Worm (Caenorhabditis elegans) whole organism, late embryonic: ENCODE data around the gene E02C12.9.

Source experiments
- C08G9.2 ChIP-seq: sonication (generic microtip); optimal IDR thresholded peaks from 2 replicates; lab custom pipeline; 2016; ENCODE audit warnings: mild to moderate bottlenecking, missing genetic modification characterization, moderate library complexity, missing compliant biosample characterization
- C38D4.7 ChIP-seq: fragments of 200-800 bp; sonication (Bioruptor generic); optimal IDR thresholded peaks from 2 replicates; lab custom pipeline; 2018; ENCODE audit warnings: mild to moderate bottlenecking, missing genetic modification characterization, moderate library complexity, missing compliant biosample characterization
- T23F11.4 ChIP-seq: fragments of 200-800 bp; sonication (Bioruptor generic); optimal IDR thresholded peaks from 2 replicates; lab custom pipeline; 2018; ENCODE audit warnings: mild to moderate bottlenecking, missing genetic modification characterization, missing compliant biosample characterization
- Y22D7AL.16 ChIP-seq: sonication (generic microtip); optimal IDR thresholded peaks from 2 replicates; lab custom pipeline; 2016; ENCODE audit warnings: missing genetic modification characterization, missing compliant biosample characterization
- ahr-1 ChIP-seq: sonication (generic microtip); optimal IDR thresholded peaks from 2 replicates; lab custom pipeline; 2016; ENCODE audit warnings: missing genetic modification characterization, missing compliant biosample characterization
- ama-1 ChIP-seq: fragments of 150-350 bp; optimal IDR thresholded peaks from 2 replicates; lab custom pipeline; 2014
- ceh-14 ChIP-seq: sonication (generic microtip); optimal IDR thresholded peaks from 2 replicates; lab custom pipeline; 2016; ENCODE audit warnings: missing genotype, missing genetic modification characterization, missing compliant biosample characterization
- ceh-18 ChIP-seq: sonication (generic microtip); optimal IDR thresholded peaks from 2 replicates; lab custom pipeline; 2016; ENCODE audit warnings: missing genetic modification characterization, missing compliant biosample characterization
- ceh-19 ChIP-seq: fragments of 200-800 bp; sonication (Bioruptor generic); optimal IDR thresholded peaks from 2 replicates; lab custom pipeline; 2018; ENCODE audit warnings: mild to moderate bottlenecking, missing genetic modification characterization, missing compliant biosample characterization
- ceh-2 ChIP-seq: sonication (generic microtip); optimal IDR thresholded peaks from 2 replicates; lab custom pipeline; 2016; ENCODE audit warnings: missing genotype, missing genetic modification characterization, missing compliant biosample characterization
- ceh-31 ChIP-seq: sonication (generic microtip); optimal IDR thresholded peaks from 2 replicates; lab custom pipeline; 2016; ENCODE audit warnings: missing genetic modification characterization, missing compliant biosample characterization
- ceh-34 ChIP-seq: sonication (generic microtip); optimal IDR thresholded peaks from 2 replicates; lab custom pipeline; 2016; ENCODE audit warnings: mild to moderate bottlenecking, missing genetic modification characterization, missing compliant biosample characterization
- ceh-45 ChIP-seq: fragments of 200-800 bp; sonication (Bioruptor generic); IDR thresholded peaks from 2 replicates; pipeline ENCODE4 v1.3.6; 2022; ENCODE audit warnings: missing genetic modification reagents, missing genetic modification characterization, missing compliant biosample characterization
- ceh-48 ChIP-seq: sonication (generic microtip); optimal IDR thresholded peaks from 2 replicates; lab custom pipeline; 2016; ENCODE audit warnings: missing genetic modification characterization, inconsistent platforms, missing compliant biosample characterization
- ceh-9 ChIP-seq: sonication (generic microtip); optimal IDR thresholded peaks from 2 replicates; lab custom pipeline; 2016; ENCODE audit warnings: mild to moderate bottlenecking, missing genetic modification characterization, inconsistent platforms, missing compliant biosample characterization
- che-1 ChIP-seq: sonication (generic microtip); optimal IDR thresholded peaks from 2 replicates; lab custom pipeline; 2016; ENCODE audit warnings: mild to moderate bottlenecking, missing genetic modification characterization, missing compliant biosample characterization
- dmd-4 ChIP-seq: sonication (generic microtip); optimal IDR thresholded peaks from 2 replicates; lab custom pipeline; 2016; ENCODE audit warnings: borderline replicate concordance, missing genetic modification characterization, missing compliant biosample characterization
- dve-1 ChIP-seq: sonication (generic microtip); optimal IDR thresholded peaks from 2 replicates; lab custom pipeline; 2017; ENCODE audit warnings: antibody characterized with exemption, mild to moderate bottlenecking, missing genetic modification characterization, missing compliant biosample characterization
- elt-2 ChIP-seq: sonication (generic microtip); optimal IDR thresholded peaks from 2 replicates; lab custom pipeline; 2016; ENCODE audit warnings: missing genetic modification reagents, missing genetic modification characterization, missing compliant biosample characterization
- elt-4 ChIP-seq: sonication (generic microtip); optimal IDR thresholded peaks from 2 replicates; lab custom pipeline; 2016; ENCODE audit warnings: missing genetic modification characterization, missing compliant biosample characterization
- ets-4 ChIP-seq: sonication (generic microtip); optimal IDR thresholded peaks from 2 replicates; lab custom pipeline; 2016; ENCODE audit warnings: missing genetic modification characterization, missing compliant biosample characterization
- fax-1 ChIP-seq: sonication (generic microtip); optimal IDR thresholded peaks from 2 replicates; lab custom pipeline; 2016; ENCODE audit warnings: missing genotype, missing genetic modification characterization, missing compliant biosample characterization
- gmeb-2 ChIP-seq: sonication (generic microtip); optimal IDR thresholded peaks from 2 replicates; lab custom pipeline; 2016; ENCODE audit warnings: missing genetic modification characterization, inconsistent platforms, missing compliant biosample characterization
- hlh-6 ChIP-seq: sonication (generic microtip); optimal IDR thresholded peaks from 2 replicates; lab custom pipeline; 2016; ENCODE audit warnings: missing genotype, missing genetic modification characterization, missing compliant biosample characterization
- lin-11 ChIP-seq: fragments of 200-800 bp; sonication (Bioruptor generic); optimal IDR thresholded peaks from 2 replicates; lab custom pipeline; 2018; ENCODE audit warnings: mild to moderate bottlenecking, missing genetic modification characterization, missing compliant biosample characterization
- mec-3 ChIP-seq: sonication (generic microtip); optimal IDR thresholded peaks from 2 replicates; lab custom pipeline; 2016; ENCODE audit warnings: borderline replicate concordance, missing genetic modification characterization, missing compliant biosample characterization
- nhr-11 ChIP-seq: fragments of 150-350 bp; optimal IDR thresholded peaks from 2 replicates; lab custom pipeline; 2014; ENCODE audit warnings: missing biosample characterization, missing genetic modification characterization
- nhr-232 ChIP-seq: sonication (generic microtip); optimal IDR thresholded peaks from 2 replicates; lab custom pipeline; 2016; ENCODE audit warnings: missing genetic modification characterization, missing compliant biosample characterization
- odd-2 ChIP-seq: sonication (generic microtip); optimal IDR thresholded peaks from 2 replicates; lab custom pipeline; 2017; ENCODE audit warnings: antibody characterized with exemption, mild to moderate bottlenecking, missing genetic modification characterization, missing compliant biosample characterization
- pat-9 ChIP-seq: fragments of 200-800 bp; sonication (Bioruptor generic); optimal IDR thresholded peaks from 2 replicates; lab custom pipeline; 2018; ENCODE audit warnings: mild to moderate bottlenecking, missing genetic modification characterization, moderate library complexity, missing compliant biosample characterization
- pha-2 ChIP-seq: sonication (generic microtip); optimal IDR thresholded peaks from 2 replicates; lab custom pipeline; 2017; ENCODE audit warnings: mild to moderate bottlenecking, missing genetic modification characterization, missing compliant biosample characterization
- pqm-1 ChIP-seq: sonication (generic microtip); optimal IDR thresholded peaks from 2 replicates; lab custom pipeline; 2016; ENCODE audit warnings: missing genetic modification characterization, missing compliant biosample characterization
- ref-2 ChIP-seq: sonication (generic microtip); optimal IDR thresholded peaks from 2 replicates; lab custom pipeline; 2016; ENCODE audit warnings: missing genetic modification characterization, missing compliant biosample characterization
- rnt-1 ChIP-seq: sonication (generic microtip); optimal IDR thresholded peaks from 2 replicates; lab custom pipeline; 2016; ENCODE audit warnings: missing genetic modification characterization, missing compliant biosample characterization
- sox-2 ChIP-seq: fragments of 200-800 bp; sonication (Bioruptor generic); IDR thresholded peaks from 2 replicates; pipeline ENCODE4 v1.3.6; 2022; ENCODE audit warnings: missing genetic modification reagents, missing genetic modification characterization, missing compliant biosample characterization
- syd-9 ChIP-seq: sonication (generic microtip); optimal IDR thresholded peaks from 2 replicates; lab custom pipeline; 2016; ENCODE audit warnings: mild to moderate bottlenecking, missing genetic modification characterization, moderate library complexity, missing compliant biosample characterization
- tbx-2 ChIP-seq: sonication (generic microtip); optimal IDR thresholded peaks from 2 replicates; lab custom pipeline; 2016; ENCODE audit warnings: missing genetic modification characterization, missing compliant biosample characterization
- tbx-7 ChIP-seq: sonication (generic microtip); optimal IDR thresholded peaks from 2 replicates; lab custom pipeline; 2016; ENCODE audit warnings: missing genotype, missing genetic modification characterization, missing compliant biosample characterization
- ttx-3 ChIP-seq: sonication (generic microtip); optimal IDR thresholded peaks from 2 replicates; lab custom pipeline; 2016; ENCODE audit warnings: missing genetic modification reagents, missing genetic modification characterization, missing compliant biosample characterization
- unc-3 ChIP-seq, 2 experiments: fragments of 200-800 bp in 1 of 2; sonication (Bioruptor generic) in 1 of 2; sonication (generic microtip) in 1 of 2; conservative IDR thresholded peaks in 1 of 2; optimal IDR thresholded peaks in 1 of 2; 2 replicates each; pipeline versions ENCODE4 v1.3.6 to Lab custom; 2016 to 2022; ENCODE audit warnings: missing compliant biosample characterization in 2 of 2, missing genetic modification characterization in 2 of 2, missing genetic modification reagents in 1 of 2
- unc-55 ChIP-seq: sonication (generic microtip); optimal IDR thresholded peaks from 2 replicates; lab custom pipeline; 2017; ENCODE audit warnings: missing biosample characterization, missing genetic modification reagents, missing genetic modification characterization
- unc-86 ChIP-seq: sonication (generic microtip); optimal IDR thresholded peaks from 2 replicates; lab custom pipeline; 2016; ENCODE audit warnings: missing genetic modification characterization, missing compliant biosample characterization
- zip-5 ChIP-seq: sonication (generic microtip); optimal IDR thresholded peaks from 2 replicates; lab custom pipeline; 2016; ENCODE audit warnings: missing genetic modification characterization, missing compliant biosample characterization

E02C12.9 gene

ce11 chrV:9342965-9343628 is 32.2 kb downstream of the E02C12.9 start:
- TF ChIP-seq pqm-1 (tag; lab: Kevin White, UChicago), result no peak
- TF ChIP-seq lin-11 (tag; lab: Kevin White, UChicago), result no peak

- TF ChIP-seq ama-1 (lab: Kevin White, UChicago), result peak; percentile 32
- TF ChIP-seq Y22D7AL.16, result no peak
- TF ChIP-seq unc-3 (GFP tag; conservative IDR thresholded peaks at IDR 0.05; lab: Robert Waterston, UW), result 0 out of 2 replicates have a peak, but pooled peaks have one; percentile 28
- TF ChIP-seq unc-3 (tag; optimal IDR thresholded peaks at IDR 0.05; lab: Kevin White, UChicago), result no peak
These were observed 35.0 kb downstream of the E02C12.9 start for ce11 chrV:9340318-9340717.

ce11 chrV:9338452-9338851 is 36.8 kb downstream of the E02C12.9 start:
- no peak for TF ChIP-seq unc-86 (tag; lab: Kevin White, UChicago)
- no peak for TF ChIP-seq ceh-2 (tag; lab: Kevin White, UChicago)
- no peak for TF ChIP-seq syd-9 (tag; lab: Kevin White, UChicago)
- no peak for TF ChIP-seq ceh-9
- TF ChIP-seq sox-2 (GFP tag; lab: Robert Waterston, UW), result no peak
- TF ChIP-seq rnt-1 (tag; lab: Kevin White, UChicago), result no peak
- TF ChIP-seq ama-1 (lab: Kevin White, UChicago), result peak; percentile 83
- no peak for TF ChIP-seq ceh-19 (GFP tag; lab: Kevin White, UChicago)

ce11 chrV:9336462-9336861 is 38.8 kb downstream of the E02C12.9 start, which contains the start of gene coq-6:
Gene coq-6 (plus strand): TSS chrV:9336762.
- no peak for TF ChIP-seq gmeb-2 (tag; lab: Kevin White, UChicago)
- no peak for TF ChIP-seq elt-2 (tag; lab: Kevin White, UChicago)
- TF ChIP-seq ttx-3, result no peak
- TF ChIP-seq hlh-6 (tag; lab: Kevin White, UChicago), result no peak
- no peak for TF ChIP-seq ref-2 (tag; lab: Kevin White, UChicago)
- TF ChIP-seq nhr-232, result no peak
- no peak for TF ChIP-seq C08G9.2 (tag; lab: Kevin White, UChicago)
- TF ChIP-seq ceh-48 (tag; lab: Kevin White, UChicago), result no peak
- no peak for TF ChIP-seq elt-4 (tag; lab: Kevin White, UChicago)
- TF ChIP-seq pqm-1 (tag; lab: Kevin White, UChicago), result no peak
- no peak for TF ChIP-seq dve-1
- TF ChIP-seq dmd-4, result no peak
- no peak for TF ChIP-seq nhr-11 (tag; lab: Kevin White, UChicago)
- TF ChIP-seq tbx-2 (tag; lab: Kevin White, UChicago), result no peak
- no peak for TF ChIP-seq unc-55 (GFP tag; lab: Kevin White, UChicago)
- TF ChIP-seq ceh-34 (tag; lab: Kevin White, UChicago), result no peak
- TF ChIP-seq odd-2, result no peak
- TF ChIP-seq ceh-14 (tag; lab: Kevin White, UChicago), result no peak

ce11 chrV:9334216-9334615 is 41.1 kb downstream of the E02C12.9 start, which contains the start of gene ucp-4:
Gene ucp-4 (plus strand): TSS chrV:9334298.
- TF ChIP-seq fax-1 (tag; lab: Kevin White, UChicago) (no peak), rnt-1 (tag; lab: Kevin White, UChicago) (no peak), mec-3 (tag; lab: Kevin White, UChicago) (no peak), dmd-4 (no peak), pha-2 (tag; lab: Kevin White, UChicago) (no peak), ceh-45 (GFP tag; lab: Robert Waterston, UW) (no peak), zip-5 (tag; lab: Kevin White, UChicago) (no peak), pat-9 (tag; lab: Kevin White, UChicago) (no peak), che-1 (no peak), ceh-18 (tag; lab: Kevin White, UChicago) (no peak), ceh-31 (tag; lab: Kevin White, UChicago) (no peak), unc-86 (tag; lab: Kevin White, UChicago) (no peak), C38D4.7 (GFP tag; lab: Kevin White, UChicago) (no peak), T23F11.4 (GFP tag; lab: Kevin White, UChicago) (no peak), ahr-1 (tag; lab: Kevin White, UChicago) (no peak), ceh-14 (tag; lab: Kevin White, UChicago) (no peak), ets-4 (tag; lab: Kevin White, UChicago) (no peak), tbx-7 (tag; lab: Kevin White, UChicago) (no peak), C08G9.2 (tag; lab: Kevin White, UChicago) (no peak), ama-1 (lab: Kevin White, UChicago) (no peak)
